Fruit fly (Drosophila melanogaster): ENCODE data around the gene CG13288.

The CG13288 gene

DNA sequence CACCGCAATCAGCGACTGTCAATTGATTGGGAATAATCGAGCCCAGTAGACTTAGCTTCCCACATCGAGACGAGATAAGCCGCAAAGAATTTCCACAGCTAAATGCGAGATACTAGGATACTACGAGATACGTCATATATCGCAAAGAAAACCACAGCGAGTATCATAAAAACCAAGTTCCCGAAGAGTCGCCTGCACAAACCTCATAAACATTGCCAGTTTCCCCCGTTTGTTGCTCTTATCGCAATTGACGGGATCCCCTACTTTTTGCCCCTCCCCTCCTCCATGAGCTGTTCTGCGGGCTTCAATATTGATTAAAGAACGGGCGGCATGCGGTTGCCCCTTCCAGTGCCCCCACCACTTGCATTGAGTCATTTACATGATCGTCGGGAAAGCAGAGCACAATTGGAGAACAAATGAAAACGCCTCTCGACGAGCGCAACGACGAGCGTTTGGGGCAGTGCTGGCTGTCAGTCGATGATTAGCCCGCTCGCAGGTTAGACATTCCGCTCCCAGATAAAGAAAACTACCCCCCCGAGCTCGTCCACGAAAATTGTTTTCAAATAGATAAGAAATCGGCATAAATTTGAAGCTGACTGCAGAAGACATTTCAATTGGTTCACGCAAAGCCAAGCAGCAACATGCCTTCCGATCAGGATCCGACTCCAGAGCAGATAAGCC is 15.0 kb downstream of the CG13288 start, which contains the start of gene CG32407 (continued):
- TF ChIP-seq chinmo (GFP tag; IDR thresholded peaks at IDR 0.05; ENCODE audit: partially characterized antibody) (peak; percentile 88; the same call in 3 of the 4 replicates), kay (GFP tag; optimal IDR thresholded peaks at IDR 0.05) (peak; percentile 62), gcm (GFP tag; optimal IDR thresholded peaks at IDR 0.05) (peak; percentile 94), CG1603 (tag; optimal IDR thresholded peaks at IDR 0.05) (peak; percentile 11), CG3407 (GFP tag; optimal IDR thresholded peaks at IDR 0.05) (peak; percentile 34), Trl (optimal IDR thresholded peaks at IDR 0.05) (peak in 1 of 2 experiments; percentile 18), Trl (GFP tag; optimal IDR thresholded peaks at IDR 0.05) (no peak), Dbx (GFP tag; IDR thresholded peaks at IDR 0.05) (no peak), Sox100B (GFP tag; optimal IDR thresholded peaks at IDR 0.05) (peak; percentile 4), CG18599 (GFP tag; optimal IDR thresholded peaks at IDR 0.05) (peak; percentile 3), CG2678 (tag; optimal IDR thresholded peaks at IDR 0.05) (peak; percentile 39), CG18764 (GFP tag; optimal IDR thresholded peaks at IDR 0.05) (no peak), nerfin-1 (tag; optimal IDR thresholded peaks at IDR 0.05) (peak; percentile 5), lab (GFP tag; optimal IDR thresholded peaks at IDR 0.05) (peak; percentile 44), crol (GFP tag; IDR thresholded peaks at IDR 0.05) (peak; percentile 96), sd (tag; optimal IDR thresholded peaks at IDR 0.05) (peak; percentile 84), Dek (tag; optimal IDR thresholded peaks at IDR 0.05) (no peak), pros (GFP tag; optimal IDR thresholded peaks at IDR 0.05) (peak; percentile 65), E2f1 (GFP tag; IDR thresholded peaks at IDR 0.05) (0 out of 2 replicates have a peak, but pooled peaks have one; percentile 23), GATAe (GFP tag; conservative IDR thresholded peaks at IDR 0.05) (peak; percentile 60), row (GFP tag; IDR thresholded peaks at IDR 0.05) (peak; percentile 23; the same call in 1 of the 3 replicates), amos (GFP tag; IDR thresholded peaks at IDR 0.05; ENCODE audit: partially characterized antibody) (no peak), run (tag; optimal IDR thresholded peaks at IDR 0.05) (peak; percentile 58), dm (GFP tag; optimal IDR thresholded peaks at IDR 0.05) (peak; percentile 4), CG8281 (tag; optimal IDR thresholded peaks at IDR 0.05) (peak; percentile 87), CG15601 (tag; optimal IDR thresholded peaks at IDR 0.05) (peak; percentile 59), sqz (GFP tag; optimal IDR thresholded peaks at IDR 0.05) (peak; percentile 4), otp (GFP tag; IDR thresholded peaks at IDR 0.05) (peak; percentile 40; the same call in 1 of the 3 replicates), fd64A (GFP tag; optimal IDR thresholded peaks at IDR 0.05) (peak; percentile 16), gem (tag; optimal IDR thresholded peaks at IDR 0.05) (peak; percentile 6), CG7987 (GFP tag; optimal IDR thresholded peaks at IDR 0.05) (peak; percentile 26), CG4360 (GFP tag; IDR thresholded peaks at IDR 0.05) (0 out of 2 replicates have a peak, but pooled peaks have one; percentile 9), Hr51 (GFP tag; optimal IDR thresholded peaks at IDR 0.05) (peak in 1 of 2 experiments; percentile 2), sna (GFP tag; IDR thresholded peaks at IDR 0.05; ENCODE audit: partially characterized antibody) (0 out of 2 replicates have a peak, but pooled peaks have one; percentile 45), mirr (GFP tag; optimal IDR thresholded peaks at IDR 0.05) (peak; percentile 53)

dm6 chr3L:5923646-5924122 is 16.5 kb downstream of the CG13288 start, which contains the start of gene CG33523:
CG33523 (plus strand) TSS chr3L:5923862.
- no peak for TF ChIP-seq Ada2b (GFP tag; IDR thresholded peaks at IDR 0.05)
- no peak for TF ChIP-seq zfh2 (GFP tag; optimal IDR thresholded peaks at IDR 0.05)
- no peak for TF ChIP-seq CG12104 (GFP tag; optimal IDR thresholded peaks at IDR 0.05)
- TF ChIP-seq CG34376 (GFP tag; optimal IDR thresholded peaks at IDR 0.05): peak; percentile 70
- 0 out of 2 replicates have a peak, but pooled peaks have one; percentile 14 for TF ChIP-seq Ptx1 (GFP tag; IDR thresholded peaks at IDR 0.05)
- no peak for TF ChIP-seq Xbp1 (GFP tag; optimal IDR thresholded peaks at IDR 0.05)
- no peak for TF ChIP-seq zfh1 (GFP tag; IDR thresholded peaks at IDR 0.05)
- TF ChIP-seq cas (GFP tag; IDR thresholded peaks at IDR 0.05): no peak
- no peak for TF ChIP-seq CG11723 (GFP tag; optimal IDR thresholded peaks at IDR 0.05)
- no peak for TF ChIP-seq CG5953 (GFP tag; IDR thresholded peaks at IDR 0.05)
- TF ChIP-seq gro (GFP tag; optimal IDR thresholded peaks at IDR 0.05): peak; percentile 11
- TF ChIP-seq Antp (GFP tag; optimal IDR thresholded peaks at IDR 0.05): no peak
- no peak for TF ChIP-seq vfl (GFP tag; optimal IDR thresholded peaks at IDR 0.05)
- TF ChIP-seq CG9609 (GFP tag; optimal IDR thresholded peaks at IDR 0.05): no peak
- peak; percentile 89 for TF ChIP-seq grn (GFP tag; optimal IDR thresholded peaks at IDR 0.05)
- no peak for TF ChIP-seq zf30C (GFP tag; optimal IDR thresholded peaks at IDR 0.05)
